Fruit fly (Drosophila melanogaster): ENCODE measurements around the gene Hus1-like.

Gene Hus1-like

dm6 chr3R:4842958-4843357, 31.1 kb upstream of the Hus1-like start (continued):
- TF ChIP-seq eve (GFP tag; optimal IDR thresholded peaks at IDR 0.05) (no peak), Med (GFP tag) (no peak), lbe (GFP tag; optimal IDR thresholded peaks at IDR 0.05) (no peak), CG1603 (tag; optimal IDR thresholded peaks at IDR 0.05) (no peak), tup (GFP tag; optimal IDR thresholded peaks at IDR 0.05) (no peak), CoRest (tag; optimal IDR thresholded peaks at IDR 0.05) (no peak), CG14667 (GFP tag; IDR thresholded peaks at IDR 0.05) (no peak), CG11456 (GFP tag; IDR thresholded peaks at IDR 0.05) (no peak), Hr3 (GFP tag; optimal IDR thresholded peaks at IDR 0.05) (no peak), cas (GFP tag; IDR thresholded peaks at IDR 0.05) (no peak), HLH3B (GFP tag; IDR thresholded peaks at IDR 0.05) (no peak), D19A (tag; optimal IDR thresholded peaks at IDR 0.05) (no peak), slou (GFP tag; optimal IDR thresholded peaks at IDR 0.05) (no peak), Doc3 (GFP tag; IDR thresholded peaks at IDR 0.05; ENCODE audit: partially characterized antibody) (no peak), lilli (GFP tag; optimal IDR thresholded peaks at IDR 0.05) (no peak), CG17568 (GFP tag; optimal IDR thresholded peaks at IDR 0.05) (no peak), CG4424 (GFP tag; optimal IDR thresholded peaks at IDR 0.05) (no peak), bsh (GFP tag; optimal IDR thresholded peaks at IDR 0.05) (no peak), crp (GFP tag; optimal IDR thresholded peaks at IDR 0.05) (no peak), mirr (GFP tag; optimal IDR thresholded peaks at IDR 0.05) (no peak), pan (optimal IDR thresholded peaks at IDR 0.05) (no peak), pan (GFP tag; optimal IDR thresholded peaks at IDR 0.05 in 1 of 2, IDR thresholded peaks at IDR 0.05 in 1 of 2) (no peak), E2f2 (GFP tag; IDR thresholded peaks at IDR 0.05) (no peak), Hr51 (GFP tag; optimal IDR thresholded peaks at IDR 0.05) (no peak), TFAM (GFP tag; optimal IDR thresholded peaks at IDR 0.05) (no peak), CG14441 (GFP tag; IDR thresholded peaks at IDR 0.05) (no peak), Optix (GFP tag; IDR thresholded peaks at IDR 0.05) (0 out of 3 replicates have a peak, but pooled peaks have one; percentile 11), CG15269 (tag; optimal IDR thresholded peaks at IDR 0.05) (no peak), CG5245 (GFP tag; optimal IDR thresholded peaks at IDR 0.05) (no peak), zen (tag; optimal IDR thresholded peaks at IDR 0.05) (no peak), odd (GFP tag; optimal IDR thresholded peaks at IDR 0.05) (no peak), Mad (GFP tag; optimal IDR thresholded peaks at IDR 0.05) (no peak), Dp (GFP tag; optimal IDR thresholded peaks at IDR 0.05) (no peak), Vsx1 (GFP tag; optimal IDR thresholded peaks at IDR 0.05) (no peak), nmo (GFP tag; optimal IDR thresholded peaks at IDR 0.05) (no peak), CG15696 (tag; optimal IDR thresholded peaks at IDR 0.05) (no peak), al (GFP tag; IDR thresholded peaks at IDR 0.05) (no peak)

- TF ChIP-seq ewg (GFP tag; optimal IDR thresholded peaks at IDR 0.05) (no peak), Side (GFP tag; optimal IDR thresholded peaks at IDR 0.05) (no peak), z (GFP tag; IDR thresholded peaks at IDR 0.05) (no peak), schlank (tag; optimal IDR thresholded peaks at IDR 0.05) (no peak), hbn (GFP tag; IDR thresholded peaks at IDR 0.05; ENCODE audit: partially characterized antibody) (no peak), ham (GFP tag; IDR thresholded peaks at IDR 0.05) (no peak), mam (GFP tag; optimal IDR thresholded peaks at IDR 0.05) (no peak), prd (optimal IDR thresholded peaks at IDR 0.05) (no peak), prd (GFP tag; IDR thresholded peaks at IDR 0.05) (peak; percentile 29; the same call in 1 of the 3 replicates), CG7372 (GFP tag; IDR thresholded peaks at IDR 0.05) (no peak), CG12236 (GFP tag; optimal IDR thresholded peaks at IDR 0.05) (no peak), CG32767 (GFP tag; IDR thresholded peaks at IDR 0.05) (no peak), CG16815 (GFP tag; optimal IDR thresholded peaks at IDR 0.05) (no peak), CG17328 (GFP tag; IDR thresholded peaks at IDR 0.05) (no peak), Hand (GFP tag; optimal IDR thresholded peaks at IDR 0.05) (no peak), lbe (GFP tag; optimal IDR thresholded peaks at IDR 0.05) (no peak), Nf-YB (GFP tag; optimal IDR thresholded peaks at IDR 0.05) (peak; percentile 51), abd-A (tag; optimal IDR thresholded peaks at IDR 0.05) (no peak)
Measured at dm6 chr3R:4840757-4841156, 28.9 kb upstream of the Hus1-like start.
